Worm (Caenorhabditis elegans) whole organism, mixed stage, embryonic: Measurements from ENCODE around the gene F54H5.3.

ENCODE experiments used
- M03D4.4 ChIP-seq: sonication (generic microtip); optimal IDR thresholded peaks from 2 replicates; lab custom pipeline; 2017; ENCODE audit warnings: mild to moderate bottlenecking, missing genetic modification characterization, missing compliant biosample characterization
- bed-3 ChIP-seq: fragments of 200-800 bp; sonication (Bioruptor generic); optimal IDR thresholded peaks from 3 replicates; lab custom pipeline; 2018; ENCODE audit warnings: mild to moderate bottlenecking, missing genetic modification characterization, moderate library complexity, missing compliant biosample characterization
- blmp-1 ChIP-seq: fragments of 150-350 bp; optimal IDR thresholded peaks from 2 replicates; lab custom pipeline; 2014; ENCODE audit warnings: missing biosample characterization, missing genetic modification characterization
- ceh-39 ChIP-seq: fragments of 150-350 bp; optimal IDR thresholded peaks from 2 replicates; lab custom pipeline; 2014; ENCODE audit warnings: missing biosample characterization, missing genetic modification characterization
- ceh-43 ChIP-seq: fragments of 200-800 bp; sonication (Bioruptor generic); optimal IDR thresholded peaks from 2 replicates; lab custom pipeline; 2018; ENCODE audit warnings: mild to moderate bottlenecking, missing genetic modification characterization, moderate library complexity, missing compliant biosample characterization
- ceh-83 ChIP-seq: fragments of 200-800 bp; sonication (Bioruptor generic); optimal IDR thresholded peaks from 2 replicates; lab custom pipeline; 2018; ENCODE audit warnings: mild to moderate bottlenecking, missing genetic modification characterization, missing compliant biosample characterization
- ces-1 ChIP-seq: fragments of 150-350 bp; optimal IDR thresholded peaks from 2 replicates; lab custom pipeline; 2014; ENCODE audit warnings: missing biosample characterization, missing genetic modification reagents, missing genetic modification characterization
- cnd-1 ChIP-seq: fragments of 200-800 bp; sonication (Bioruptor generic); optimal IDR thresholded peaks from 2 replicates; lab custom pipeline; 2018; ENCODE audit warnings: mild to moderate bottlenecking, missing genetic modification characterization, missing compliant biosample characterization
- drap-1 ChIP-seq: fragments of 200-800 bp; sonication (Bioruptor generic); optimal IDR thresholded peaks from 3 replicates; lab custom pipeline; 2018; ENCODE audit warnings: mild to moderate bottlenecking, missing genetic modification characterization, missing compliant biosample characterization
- elt-1 ChIP-seq: sonication (generic microtip); optimal IDR thresholded peaks from 2 replicates; lab custom pipeline; 2017; ENCODE audit warnings: missing genetic modification characterization, mild to moderate bottlenecking, missing compliant biosample characterization, antibody characterized with exemption, moderate library complexity, borderline replicate concordance; ENCODE audit not compliant: insufficient read depth
- elt-3 ChIP-seq: fragments of 150-350 bp; optimal IDR thresholded peaks from 2 replicates; lab custom pipeline; 2014; ENCODE audit warnings: missing biosample characterization, missing genetic modification characterization
- ham-2 ChIP-seq: fragments of 200-800 bp; sonication (Bioruptor generic); optimal IDR thresholded peaks from 2 replicates; lab custom pipeline; 2018; ENCODE audit warnings: mild to moderate bottlenecking, missing genetic modification characterization, missing compliant biosample characterization
- hlh-1 ChIP-seq: fragments of 150-350 bp; optimal IDR thresholded peaks from 2 replicates; lab custom pipeline; 2014; ENCODE audit warnings: missing biosample characterization, missing genetic modification reagents, missing genetic modification characterization
- lin-32 ChIP-seq: fragments of 200-800 bp; sonication (Bioruptor generic); optimal IDR thresholded peaks from 2 replicates; lab custom pipeline; 2018; ENCODE audit warnings: mild to moderate bottlenecking, missing genetic modification characterization, missing compliant biosample characterization
- lsy-2 ChIP-seq: fragments of 150-350 bp; optimal IDR thresholded peaks from 2 replicates; lab custom pipeline; 2014; ENCODE audit warnings: missing biosample characterization, missing genetic modification characterization
- mab-5 ChIP-seq: fragments of 150-350 bp; optimal IDR thresholded peaks from 2 replicates; lab custom pipeline; 2014; ENCODE audit warnings: missing biosample characterization, missing genetic modification characterization
- mep-1 ChIP-seq: fragments of 150-350 bp; optimal IDR thresholded peaks from 2 replicates; lab custom pipeline; 2017; ENCODE audit warnings: missing biosample characterization, missing genetic modification reagents, missing genetic modification characterization, inconsistent platforms
- mls-2 ChIP-seq: sonication (generic microtip); optimal IDR thresholded peaks from 2 replicates; lab custom pipeline; 2016; ENCODE audit warnings: mild to moderate bottlenecking, missing genetic modification characterization, moderate library complexity, missing compliant biosample characterization
- nhr-12 ChIP-seq: fragments of 150-350 bp; optimal IDR thresholded peaks from 2 replicates; lab custom pipeline; 2014; ENCODE audit warnings: missing biosample characterization, missing genetic modification characterization
- nhr-2 ChIP-seq: fragments of 150-350 bp; optimal IDR thresholded peaks from 2 replicates; lab custom pipeline; 2014; ENCODE audit warnings: missing biosample characterization, missing genetic modification characterization
- nhr-237 ChIP-seq: fragments of 150-350 bp; optimal IDR thresholded peaks from 2 replicates; lab custom pipeline; 2014; ENCODE audit warnings: missing biosample characterization, missing genetic modification characterization
- nhr-28 ChIP-seq: fragments of 150-350 bp; optimal IDR thresholded peaks from 2 replicates; lab custom pipeline; 2014; ENCODE audit warnings: missing biosample characterization, missing genetic modification characterization
- nhr-76 ChIP-seq: sonication (generic microtip); optimal IDR thresholded peaks from 2 replicates; lab custom pipeline; 2017; ENCODE audit warnings: missing biosample characterization, missing genetic modification characterization
- pha-4 ChIP-seq: fragments of 150-350 bp; optimal IDR thresholded peaks from 2 replicates; lab custom pipeline; 2018; ENCODE audit warnings: missing biosample characterization, missing genetic modification reagents, missing genetic modification characterization
- sem-2 ChIP-seq: fragments of 200-800 bp; sonication (Bioruptor generic); optimal IDR thresholded peaks from 2 replicates; lab custom pipeline; 2018; ENCODE audit warnings: mild to moderate bottlenecking, missing genetic modification characterization, missing compliant biosample characterization
- snpc-4 ChIP-seq: fragments of 150-350 bp; optimal IDR thresholded peaks from 2 replicates; lab custom pipeline; 2014; ENCODE audit warnings: missing biosample characterization, missing genetic modification characterization
- tbx-8 ChIP-seq: fragments of 200-800 bp; sonication (Bioruptor generic); optimal IDR thresholded peaks from 2 replicates; lab custom pipeline; 2018; ENCODE audit warnings: mild to moderate bottlenecking, missing genetic modification characterization, moderate library complexity, missing compliant biosample characterization
- unc-120 ChIP-seq: sonication (generic microtip); optimal IDR thresholded peaks from 2 replicates; lab custom pipeline; 2017; ENCODE audit warnings: missing genetic modification characterization, missing compliant biosample characterization; ENCODE audit not compliant: poor library complexity, severe bottlenecking
- unc-39 ChIP-seq: fragments of 150-350 bp; optimal IDR thresholded peaks from 2 replicates; lab custom pipeline; 2014; ENCODE audit warnings: missing biosample characterization, missing genetic modification characterization
- unc-62 ChIP-seq: fragments of 150-350 bp; optimal IDR thresholded peaks from 2 replicates; lab custom pipeline; 2014; ENCODE audit warnings: missing biosample characterization, missing genetic modification reagents, missing genetic modification characterization
- zip-8 ChIP-seq: fragments of 150-350 bp; optimal IDR thresholded peaks from 2 replicates; lab custom pipeline; 2014; ENCODE audit warnings: missing biosample characterization, missing genetic modification characterization
- ztf-11 ChIP-seq: fragments of 150-350 bp; optimal IDR thresholded peaks from 2 replicates; lab custom pipeline; 2014; ENCODE audit warnings: missing biosample characterization, missing genetic modification characterization

The F54H5.3 gene

DNA sequence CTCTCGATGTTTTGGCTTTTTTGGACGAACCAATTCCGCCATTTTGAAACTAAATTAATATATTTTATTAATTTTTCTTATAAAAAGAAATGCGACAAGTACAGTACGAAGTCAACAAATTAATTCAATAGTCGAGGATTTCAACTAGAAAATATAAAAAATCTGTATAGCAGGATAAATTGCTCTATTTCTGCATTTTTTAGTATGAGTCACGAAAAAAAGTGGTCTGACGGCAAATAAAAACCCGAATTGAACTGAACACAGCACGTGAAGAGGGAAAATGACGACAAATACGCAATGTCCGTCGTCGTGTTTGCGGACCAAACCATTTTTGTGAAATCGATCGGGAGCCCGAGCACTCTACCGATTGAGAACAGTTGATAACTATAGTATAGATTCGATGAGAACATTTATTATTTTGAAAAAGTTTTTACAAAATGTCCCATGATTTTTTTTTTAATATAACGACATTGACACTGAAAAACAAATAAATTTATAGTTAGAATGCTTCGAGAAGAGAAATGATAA, 12.6 kb upstream of the F54H5.3 start, which contains the start of gene epg-5:
Gene epg-5, minus strand, starts transcription at position 51 of the 528 bp plus-strand sequence.
- TF ChIP-seq drap-1 (GFP tag; lab: Kevin White, UChicago) (no peak), mab-5 (tag; lab: Kevin White, UChicago) (no peak), unc-120 (peak; percentile 67), nhr-2 (no peak), lin-32 (no peak), mep-1 (no peak), ztf-11 (no peak), ceh-83 (GFP tag; lab: Kevin White, UChicago) (no peak)

DNA sequence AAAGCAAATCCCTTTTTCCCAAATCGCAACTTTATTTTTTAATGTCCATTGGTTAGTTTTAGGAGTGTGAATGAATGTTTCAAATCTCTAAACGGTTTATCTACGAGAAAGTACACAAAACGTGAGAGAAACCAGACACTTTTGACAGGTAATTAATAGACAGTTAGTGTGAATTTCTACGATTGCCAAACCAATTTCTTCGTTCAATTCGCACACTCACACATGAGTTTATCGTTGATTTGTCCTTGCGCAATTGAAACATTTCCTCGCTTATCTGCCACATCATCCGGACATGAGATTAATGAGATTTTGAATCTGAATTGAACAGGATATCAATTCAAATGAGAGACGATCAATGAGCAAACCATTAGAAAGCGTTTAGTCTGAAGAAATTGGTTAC, 11.7 kb upstream of the F54H5.3 start:
- TF ChIP-seq unc-39 (tag; lab: Kevin White, UChicago): no peak
- TF ChIP-seq elt-1 (tag; lab: Kevin White, UChicago): peak; percentile 4

DNA sequence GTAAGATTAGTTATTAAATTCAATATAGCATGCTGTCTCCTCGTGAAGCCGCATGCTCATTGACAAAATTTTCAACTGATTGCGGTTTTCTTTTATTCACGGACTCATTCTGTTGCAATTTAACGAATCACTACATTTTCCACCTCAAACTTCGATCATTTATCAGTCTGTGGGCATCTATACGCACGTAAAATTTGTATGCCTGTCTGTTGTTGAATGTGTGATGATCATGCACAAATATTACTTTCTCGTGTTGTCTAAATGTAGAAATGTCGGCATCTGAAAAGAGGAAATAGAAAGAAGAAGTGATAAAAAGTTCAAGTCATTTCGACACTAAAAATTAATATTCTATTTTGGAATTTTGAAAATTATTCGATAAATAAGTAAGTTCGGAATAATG, 9.4 kb upstream of the F54H5.3 start:
- TF ChIP-seq unc-120: no peak
- TF ChIP-seq blmp-1: no peak
- no peak for TF ChIP-seq zip-8 (tag; lab: Kevin White, UChicago)
- no peak for TF ChIP-seq unc-62
- TF ChIP-seq, all 35 proteins: peak for 0

DNA sequence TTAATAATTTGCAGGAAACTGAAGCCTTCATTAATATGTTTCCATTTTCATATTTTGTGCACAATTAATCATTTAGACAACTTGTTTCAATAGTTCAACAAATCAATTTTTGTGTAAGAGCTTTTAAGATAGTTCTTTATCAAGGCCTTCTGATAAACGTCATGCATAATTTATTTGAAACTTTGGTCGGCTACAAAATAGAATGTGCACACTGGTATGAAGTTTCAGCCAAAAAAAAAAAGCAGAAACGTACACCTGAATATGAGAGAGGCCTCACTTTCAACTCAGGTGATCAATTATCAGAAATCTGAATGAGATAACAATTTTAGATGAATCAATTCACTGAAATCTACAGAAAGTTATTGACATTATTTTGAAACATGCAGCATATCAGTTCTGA, 7.5 kb upstream of the F54H5.3 start:
- TF ChIP-seq elt-3 (tag; lab: Kevin White, UChicago): no peak
- TF ChIP-seq nhr-28: no peak

ce11 chrII:6615232-6616029, 6.6 kb upstream of the F54H5.3 start:
- TF ChIP-seq mls-2 (no peak), mab-5 (tag; lab: Kevin White, UChicago) (no peak), hlh-1 (no peak), nhr-12 (no peak), pha-4 (tag; lab: Kevin White, UChicago) (no peak), ceh-83 (GFP tag; lab: Kevin White, UChicago) (no peak), elt-1 (tag; lab: Kevin White, UChicago) (no peak), unc-62 (no peak), nhr-237 (tag; lab: Kevin White, UChicago) (no peak), ceh-39 (no peak), cnd-1 (tag; lab: Kevin White, UChicago) (no peak), mep-1 (no peak), ceh-43 (GFP tag; lab: Kevin White, UChicago) (no peak), unc-120 (no peak), elt-3 (tag; lab: Kevin White, UChicago) (no peak), zip-8 (tag; lab: Kevin White, UChicago) (no peak), ces-1 (GFP tag; lab: Kevin White, UChicago) (no peak)
- TF ChIP-seq, all 35 proteins: peak for 0

DNA sequence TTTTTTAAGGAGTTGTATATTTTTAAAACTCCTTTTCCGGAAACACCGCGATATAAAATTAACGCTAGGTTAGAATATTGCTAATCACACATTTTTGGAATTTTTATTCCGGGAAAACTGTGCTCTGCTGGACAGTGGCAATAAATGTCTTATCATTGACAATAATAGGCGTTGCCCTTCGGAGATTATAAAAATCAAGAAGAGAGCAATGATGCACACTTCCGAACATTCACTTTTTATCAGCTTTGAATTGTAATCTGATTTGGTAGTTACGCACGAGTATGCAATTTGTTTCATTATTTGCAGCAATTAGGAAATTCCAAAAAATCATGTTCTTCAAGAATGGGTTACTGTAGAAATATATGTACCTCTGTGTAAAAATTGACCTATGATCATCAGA, 5.9 kb upstream of the F54H5.3 start:
- TF ChIP-seq nhr-28: no peak
- no peak for TF ChIP-seq unc-39 (tag; lab: Kevin White, UChicago)
- no peak for TF ChIP-seq bed-3
- TF ChIP-seq lsy-2 (tag; lab: Kevin White, UChicago): no peak
- TF ChIP-seq sem-2 (GFP tag; lab: Kevin White, UChicago): no peak
- no peak for TF ChIP-seq snpc-4
- TF ChIP-seq unc-62: no peak
- TF ChIP-seq M03D4.4 (tag; lab: Kevin White, UChicago): no peak
- no peak for TF ChIP-seq ham-2 (GFP tag; lab: Kevin White, UChicago)
- TF ChIP-seq drap-1 (GFP tag; lab: Kevin White, UChicago): no peak
- TF ChIP-seq ztf-11: no peak
- TF ChIP-seq nhr-76 (tag; lab: Kevin White, UChicago): no peak
- TF ChIP-seq nhr-2: no peak
- no peak for TF ChIP-seq blmp-1
- TF ChIP-seq cnd-1 (tag; lab: Kevin White, UChicago): no peak
- no peak for TF ChIP-seq tbx-8 (GFP tag; lab: Kevin White, UChicago)
- no peak for TF ChIP-seq nhr-237 (tag; lab: Kevin White, UChicago)
- no peak for TF ChIP-seq lin-32
- no peak for TF ChIP-seq mab-5 (tag; lab: Kevin White, UChicago)
